Fruit fly (Drosophila melanogaster) whole organism, embryonic: ENCODE data around the gene CG6168.

ENCODE experiments used
- B-H1 ChIP-seq: fragments of 200-800 bp; sonication (Bioruptor generic); IDR thresholded peaks from 3 replicates; pipeline ENCODE4 v1.3.6; 2022; ENCODE audit warnings: missing biosample characterization, missing genetic modification characterization
- BtbVII ChIP-seq: fragments of 200-800 bp; sonication (Bioruptor generic); optimal IDR thresholded peaks from 3 replicates; lab custom pipeline; 2017; ENCODE audit warnings: missing biosample characterization, mild to moderate bottlenecking, missing genetic modification characterization
- CG10147 ChIP-seq: fragments of 200-800 bp; sonication (Bioruptor generic); optimal IDR thresholded peaks from 2 replicates; lab custom pipeline; 2019; ENCODE audit warnings: missing biosample characterization, mild to moderate bottlenecking, missing genetic modification characterization, moderate library complexity
- CG10959 ChIP-seq: fragments of 200-800 bp; sonication (Bioruptor generic); IDR thresholded peaks from 2 replicates; pipeline ENCODE4 v1.3.6; 2022; ENCODE audit warnings: missing biosample characterization, missing genetic modification characterization
- CG11398 ChIP-seq: fragments of 200-800 bp; sonication (Bioruptor generic); optimal IDR thresholded peaks from 2 replicates; lab custom pipeline; 2016; ENCODE audit warnings: missing biosample characterization, missing genetic modification characterization
- CG11695 ChIP-seq: fragments of 200-800 bp; sonication (Bioruptor generic); IDR thresholded peaks from 3 replicates; pipeline ENCODE4 v1.3.6; 2022; ENCODE audit warnings: missing biosample characterization, missing genetic modification characterization
- CG1529 ChIP-seq: fragments of 200-800 bp; sonication (Bioruptor generic); optimal IDR thresholded peaks from 3 replicates; lab custom pipeline; 2018; ENCODE audit warnings: missing biosample characterization, missing genetic modification characterization
- CG1792 ChIP-seq: fragments of 200-800 bp; sonication (Bioruptor generic); optimal IDR thresholded peaks from 2 replicates; lab custom pipeline; 2016; ENCODE audit warnings: missing biosample characterization, missing genetic modification characterization
- CG2202 ChIP-seq: fragments of 200-800 bp; sonication (Bioruptor generic); optimal IDR thresholded peaks from 2 replicates; lab custom pipeline; 2018; ENCODE audit warnings: missing biosample characterization, mild to moderate bottlenecking, missing genetic modification characterization
- CG30403 ChIP-seq: fragments of 200-800 bp; sonication (Bioruptor generic); optimal IDR thresholded peaks from 3 replicates; lab custom pipeline; 2016; ENCODE audit warnings: missing biosample characterization, missing genetic modification characterization
- CG4424 ChIP-seq: fragments of 200-800 bp; sonication (Bioruptor generic); optimal IDR thresholded peaks from 3 replicates; lab custom pipeline; 2016; ENCODE audit warnings: missing biosample characterization, missing genetic modification characterization
- CG4707 ChIP-seq: fragments of 200-800 bp; sonication (Bioruptor generic); optimal IDR thresholded peaks from 2 replicates; lab custom pipeline; 2018; ENCODE audit warnings: missing biosample characterization, mild to moderate bottlenecking, missing genetic modification characterization, moderate library complexity
- CG4820 ChIP-seq: fragments of 200-800 bp; sonication (Bioruptor generic); optimal IDR thresholded peaks from 3 replicates; lab custom pipeline; 2016; ENCODE audit warnings: missing biosample characterization, missing genetic modification characterization
- CG6683 ChIP-seq: fragments of 200-800 bp; sonication (Bioruptor generic); optimal IDR thresholded peaks from 2 replicates; lab custom pipeline; 2017; ENCODE audit warnings: missing biosample characterization, mild to moderate bottlenecking, missing genetic modification characterization, missing genetic modification reagents
- Doc2 ChIP-seq: fragments of 200-800 bp; sonication (Bioruptor generic); IDR thresholded peaks from 2 replicates; pipeline ENCODE4 v1.3.6; 2022; ENCODE audit warnings: missing biosample characterization, missing genetic modification characterization
- Hr39 ChIP-seq: fragments of >200 bp; optimal IDR thresholded peaks from 2 replicates; lab custom pipeline; 2017
- Jarid2 ChIP-seq: fragments of 200-800 bp; sonication (Bioruptor generic); optimal IDR thresholded peaks from 3 replicates; lab custom pipeline; 2017; ENCODE audit warnings: mild to moderate bottlenecking, missing biosample characterization, missing genetic modification reagents, missing genetic modification characterization
- MBD-R2 ChIP-seq: fragments of 200-800 bp; sonication (Bioruptor generic); IDR thresholded peaks from 2 replicates; pipeline ENCODE4 v1.3.6; 2022; ENCODE audit warnings: missing biosample characterization, missing genetic modification characterization
- Med ChIP-seq: fragments of 200-800 bp; sonication (Bioruptor generic); peaks from one replicate; lab custom pipeline; 2016; ENCODE audit warnings: missing biosample characterization, missing genetic modification characterization, mild to moderate bottlenecking, inconsistent platforms, moderate library complexity
- Myb ChIP-seq: fragments of 200-800 bp; sonication (Bioruptor generic); optimal IDR thresholded peaks from 2 replicates; lab custom pipeline; 2016; ENCODE audit warnings: missing biosample characterization, missing genetic modification characterization
- NFAT ChIP-seq: fragments of 200-800 bp; sonication (Bioruptor generic); IDR thresholded peaks from 2 replicates; pipeline ENCODE4 v1.3.6; 2022; ENCODE audit warnings: missing biosample characterization, missing genetic modification characterization
- Oli ChIP-seq: fragments of 200-800 bp; sonication (Bioruptor generic); optimal IDR thresholded peaks from 2 replicates; lab custom pipeline; 2018; ENCODE audit warnings: missing biosample characterization, mild to moderate bottlenecking, missing genetic modification characterization, moderate library complexity
- Ptx1 ChIP-seq: fragments of 200-800 bp; sonication (Bioruptor generic); IDR thresholded peaks from 2 replicates; pipeline ENCODE4 v1.3.6; 2022; ENCODE audit warnings: missing biosample characterization, missing genetic modification characterization
- Six4 ChIP-seq: fragments of 200-800 bp; sonication (Bioruptor generic); optimal IDR thresholded peaks from 2 replicates; lab custom pipeline; 2016; ENCODE audit warnings: missing biosample characterization, missing genetic modification characterization
- Spps ChIP-seq: fragments of 200-800 bp; sonication (Bioruptor generic); optimal IDR thresholded peaks from 2 replicates; lab custom pipeline; 2018; ENCODE audit warnings: missing biosample characterization, mild to moderate bottlenecking, missing genetic modification characterization
- TFAM ChIP-seq: fragments of 200-800 bp; sonication (Bioruptor generic); optimal IDR thresholded peaks from 2 replicates; lab custom pipeline; 2017; ENCODE audit warnings: missing biosample characterization, missing genetic modification characterization, inconsistent platforms
- ac ChIP-seq: fragments of 200-800 bp; sonication (Bioruptor generic); optimal IDR thresholded peaks from 3 replicates; lab custom pipeline; 2017; ENCODE audit warnings: missing biosample characterization, mild to moderate bottlenecking, missing genetic modification characterization
- ase ChIP-seq: fragments of 200-800 bp; sonication (Bioruptor generic); IDR thresholded peaks from 3 replicates; pipeline ENCODE4 v1.3.6; 2022; ENCODE audit warnings: missing biosample characterization, missing genetic modification characterization
- ato ChIP-seq: fragments of 200-800 bp; sonication (Bioruptor generic); IDR thresholded peaks from 2 replicates; pipeline ENCODE4 v1.3.6; 2022; ENCODE audit warnings: missing biosample characterization, missing genetic modification characterization; ENCODE audit not compliant: partially characterized antibody
- cad ChIP-seq: fragments of >200 bp; optimal IDR thresholded peaks from 2 replicates; lab custom pipeline; 2017; ENCODE audit warnings: missing biosample characterization, missing genetic modification characterization
- fd102C ChIP-seq: fragments of 200-800 bp; sonication (Bioruptor generic); optimal IDR thresholded peaks from 2 replicates; lab custom pipeline; 2018; ENCODE audit warnings: missing biosample characterization, mild to moderate bottlenecking, missing genetic modification characterization, moderate library complexity
- fd96Cb ChIP-seq: fragments of 200-800 bp; sonication (Bioruptor generic); optimal IDR thresholded peaks from 2 replicates; lab custom pipeline; 2018; ENCODE audit warnings: missing biosample characterization, mild to moderate bottlenecking, missing genetic modification characterization, moderate library complexity
- gce ChIP-seq: fragments of 200-800 bp; sonication (Bioruptor generic); IDR thresholded peaks from 3 replicates; pipeline ENCODE4 v1.3.6; 2022; ENCODE audit warnings: missing biosample characterization, missing genetic modification characterization
- gfzf ChIP-seq: fragments of 200-800 bp; sonication (Bioruptor generic); optimal IDR thresholded peaks from 2 replicates; lab custom pipeline; 2016; ENCODE audit warnings: missing biosample characterization, mild to moderate bottlenecking, missing genetic modification characterization, moderate library complexity
- hbn ChIP-seq: fragments of 200-800 bp; sonication (Bioruptor generic); IDR thresholded peaks from 2 replicates; pipeline ENCODE4 v1.3.6; 2022; ENCODE audit warnings: missing biosample characterization, missing genetic modification characterization; ENCODE audit not compliant: partially characterized antibody
- inv ChIP-seq: fragments of 200-800 bp; sonication (Bioruptor generic); IDR thresholded peaks from 2 replicates; pipeline ENCODE4 v1.3.6; 2022; ENCODE audit warnings: missing biosample characterization, missing genetic modification characterization; ENCODE audit not compliant: partially characterized antibody
- jumu ChIP-seq: fragments of 200-800 bp; sonication (Bioruptor generic); optimal IDR thresholded peaks from 3 replicates; lab custom pipeline; 2016; ENCODE audit warnings: missing biosample characterization, missing genetic modification characterization
- ken ChIP-seq: fragments of 200-800 bp; sonication (Bioruptor generic); IDR thresholded peaks from 3 replicates; pipeline ENCODE4 v1.3.6; 2022; ENCODE audit warnings: missing biosample characterization, missing genetic modification characterization
- lab ChIP-seq: fragments of 200-800 bp; sonication (Bioruptor generic); optimal IDR thresholded peaks from 3 replicates; lab custom pipeline; 2017; ENCODE audit warnings: missing biosample characterization, missing genetic modification characterization, mild to moderate bottlenecking, moderate library complexity, missing genetic modification reagents
- mam ChIP-seq: fragments of 200-800 bp; sonication (Bioruptor generic); optimal IDR thresholded peaks from 3 replicates; lab custom pipeline; 2016; ENCODE audit warnings: missing biosample characterization, missing genetic modification characterization
- nmo ChIP-seq: fragments of 200-800 bp; sonication (Bioruptor generic); optimal IDR thresholded peaks from 2 replicates; lab custom pipeline; 2018; ENCODE audit warnings: missing biosample characterization, mild to moderate bottlenecking, missing genetic modification characterization, moderate library complexity
- nom ChIP-seq: fragments of 200-800 bp; sonication (Bioruptor generic); optimal IDR thresholded peaks from 2 replicates; lab custom pipeline; 2017; ENCODE audit warnings: missing biosample characterization, missing genetic modification characterization, mild to moderate bottlenecking, moderate library complexity, missing genetic modification reagents
- sima ChIP-seq: fragments of 200-800 bp; sonication (Bioruptor generic); optimal IDR thresholded peaks from 2 replicates; lab custom pipeline; 2016; ENCODE audit warnings: missing biosample characterization, missing genetic modification characterization
- slp2 ChIP-seq: fragments of 200-800 bp; sonication (Bioruptor generic); optimal IDR thresholded peaks from 2 replicates; lab custom pipeline; 2016; ENCODE audit warnings: missing biosample characterization, missing genetic modification characterization
- tin ChIP-seq: fragments of 200-800 bp; sonication (Bioruptor generic); optimal IDR thresholded peaks from 3 replicates; lab custom pipeline; 2016; ENCODE audit warnings: missing biosample characterization, missing genetic modification characterization
- tll ChIP-seq, 2 experiments: fragments of 200-800 bp in 1 of 2; fragments of >200 bp in 1 of 2; sonication (Bioruptor generic) in 1 of 2; optimal IDR thresholded peaks; 2 replicates each; lab custom pipeline; 2017 to 2019; ENCODE audit warnings: missing biosample characterization in 2 of 2, missing genetic modification characterization in 2 of 2, mild to moderate bottlenecking in 1 of 2, moderate library complexity in 1 of 2
- trem ChIP-seq: fragments of 200-800 bp; optimal IDR thresholded peaks from 3 replicates; lab custom pipeline; 2019; ENCODE audit warnings: missing biosample characterization, mild to moderate bottlenecking, missing genetic modification characterization, moderate library complexity
- twi ChIP-seq: fragments of 200-800 bp; optimal IDR thresholded peaks from 2 replicates; lab custom pipeline; 2019; ENCODE audit warnings: missing biosample characterization, mild to moderate bottlenecking, missing genetic modification characterization, moderate library complexity
- usp ChIP-seq: fragments of >200 bp; optimal IDR thresholded peaks from 2 replicates; lab custom pipeline; 2017; ENCODE audit warnings: missing biosample characterization, missing genetic modification characterization
- vvl ChIP-seq: fragments of 200-800 bp; sonication (Bioruptor generic); IDR thresholded peaks from 2 replicates; pipeline ENCODE4 v1.3.6; 2022; ENCODE audit warnings: missing biosample characterization, missing genetic modification characterization

The CG6168 gene

dm6 chr3L:11368319-11369299, 47.1 kb upstream of the CG6168 start (continued):
- TF ChIP-seq CG30403 (GFP tag; lab: Kevin White, UChicago) (peak; percentile 26), Med (peak; percentile 21), ase (GFP tag; lab: Robert Waterston, UW) (no peak), Spps (tag; lab: Kevin White, UChicago) (no peak), ato (GFP tag; lab: Robert Waterston, UW) (no peak), Hr39 (lab: Kevin White, UChicago) (no peak), jumu (no peak), fd96Cb (tag; lab: Kevin White, UChicago) (peak; percentile 31), Ptx1 (GFP tag; lab: Robert Waterston, UW) (no peak), twi (tag; lab: Kevin White, UChicago) (no peak), nom (GFP tag; lab: Kevin White, UChicago) (peak; percentile 98), Jarid2 (GFP tag; lab: Kevin White, UChicago) (no peak), BtbVII (no peak), fd102C (GFP tag; lab: Kevin White, UChicago) (no peak), hbn (GFP tag; lab: Robert Waterston, UW) (no peak), NFAT (no peak), Myb (no peak), nmo (GFP tag; lab: Kevin White, UChicago) (peak; percentile 42), Doc2 (GFP tag; lab: Robert Waterston, UW) (no peak), B-H1 (GFP tag; lab: Robert Waterston, UW) (no peak), inv (no peak), slp2 (no peak), CG4820 (GFP tag; lab: Kevin White, UChicago) (no peak), CG10147 (GFP tag; lab: Kevin White, UChicago) (no peak), vvl (GFP tag; lab: Robert Waterston, UW) (peak; percentile 40), Oli (tag; lab: Kevin White, UChicago) (peak; percentile 32), CG4424 (GFP tag; lab: Kevin White, UChicago) (peak; percentile 25), CG4707 (no peak), CG6683 (GFP tag; lab: Kevin White, UChicago) (no peak), CG11398 (GFP tag; lab: Kevin White, UChicago) (no peak), ken (GFP tag; lab: Robert Waterston, UW) (no peak), CG11695 (GFP tag; lab: Robert Waterston, UW) (no peak), gfzf (no peak), mam (GFP tag; lab: Kevin White, UChicago) (no peak), usp (GFP tag; lab: Kevin White, UChicago) (no peak), CG1529 (GFP tag; lab: Kevin White, UChicago) (no peak), ac (GFP tag; lab: Kevin White, UChicago) (no peak), Six4 (GFP tag; lab: Kevin White, UChicago) (no peak), CG2202 (tag; lab: Kevin White, UChicago) (no peak), cad (GFP tag; lab: Kevin White, UChicago) (no peak), CG10959 (GFP tag; lab: Robert Waterston, UW) (no peak), TFAM (GFP tag; lab: Kevin White, UChicago) (no peak), tin (no peak), CG1792 (no peak), lab (GFP tag; lab: Kevin White, UChicago) (no peak), MBD-R2 (GFP tag; lab: Robert Waterston, UW) (no peak), sima (GFP tag; lab: Kevin White, UChicago) (no peak), gce (GFP tag; lab: Robert Waterston, UW) (peak; percentile 64; the same call in 1 of the 3 replicates), tll (GFP tag; optimal IDR thresholded peaks at IDR 0.05; lab: Kevin White, UChicago) (no peak), trem (tag; lab: Kevin White, UChicago) (peak; percentile 9)
